Fruit fly (Drosophila melanogaster) Kc167 (cell line): ENCODE measurements around the gene CG32269.

ENCODE experiments used
- Myc ChIP-seq: fragments of >200 bp; optimal IDR thresholded peaks from 2 replicates; lab custom pipeline; 2017; ENCODE audit warnings: missing external identifiers
- Sin3A ChIP-seq: fragments of >200 bp; optimal IDR thresholded peaks from 2 replicates; lab custom pipeline; 2018; ENCODE audit warnings: missing external identifiers
- h ChIP-seq: fragments of >200 bp; optimal IDR thresholded peaks from 3 replicates; lab custom pipeline; 2018; ENCODE audit warnings: missing external identifiers
- psq ChIP-seq: fragments of >200 bp; optimal IDR thresholded peaks from 2 replicates; lab custom pipeline; 2017; ENCODE audit warnings: missing external identifiers

DNA sequence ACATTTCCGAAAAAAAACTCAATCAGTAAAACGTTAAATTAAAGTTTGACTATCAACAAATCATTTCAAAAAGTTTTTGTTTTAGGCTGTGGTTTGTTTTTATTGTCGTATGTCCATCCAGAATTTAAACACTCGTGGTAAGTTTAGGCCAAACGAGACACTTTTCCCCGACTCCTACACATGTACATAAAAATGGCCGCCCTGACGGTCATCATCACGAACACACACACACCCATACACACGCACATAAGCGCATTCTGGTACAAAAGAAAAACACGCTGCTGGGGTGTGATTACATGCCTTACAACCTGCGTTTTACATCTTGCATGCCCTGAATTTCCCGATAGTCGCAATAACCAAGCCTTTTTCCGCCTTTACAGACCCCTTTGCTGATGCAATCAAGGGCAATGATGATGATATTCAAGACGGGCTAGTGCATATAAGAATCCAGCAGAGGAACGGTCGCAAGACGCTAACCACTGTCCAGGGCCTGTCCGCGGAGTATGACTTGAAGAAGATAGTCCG lies 14.7 kb upstream of the CG32269 start:
- TF ChIP-seq psq (no peak), Myc (lab: Kevin White, UChicago) (no peak), Sin3A (lab: Kevin White, UChicago) (no peak), h (no peak)
